Fruit fly (Drosophila melanogaster): ENCODE data around the gene Ddx1.
A peak's percentile ranks its signal among the peaks of the same experiment; 100 is the strongest.

Gene Ddx1

DNA sequence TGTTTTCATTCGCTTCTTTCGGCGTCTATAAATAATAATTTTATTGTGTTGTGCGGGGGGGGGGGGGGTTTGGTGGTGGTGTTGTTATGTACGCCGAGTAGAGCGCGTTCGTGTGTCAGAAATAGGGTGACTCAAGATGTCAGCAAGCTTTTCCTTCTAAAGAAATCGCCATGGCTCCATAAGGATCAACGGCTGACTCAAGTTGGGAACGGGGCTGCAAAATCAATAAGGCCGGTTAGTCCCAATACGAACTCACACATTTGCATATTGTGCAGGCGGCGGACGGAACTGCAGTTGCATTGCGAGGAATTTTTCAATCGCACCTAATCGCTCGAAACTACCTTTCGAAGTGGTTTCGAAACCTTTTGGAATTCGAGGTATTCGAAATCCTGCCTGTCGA, 13.4 kb downstream of the Ddx1 start (continued):
- TF ChIP-seq CG4617 (GFP tag; optimal IDR thresholded peaks at IDR 0.05; ENCODE audit: borderline replicate concordance) (no peak), CG17802 (tag; optimal IDR thresholded peaks at IDR 0.05) (no peak), CG13624 (GFP tag; optimal IDR thresholded peaks at IDR 0.05) (no peak), CG34422 (GFP tag; IDR thresholded peaks at IDR 0.05) (peak; percentile 51; the same call in 2 of the 3 replicates), amos (GFP tag; IDR thresholded peaks at IDR 0.05; ENCODE audit: partially characterized antibody) (no peak), CG8359 (GFP tag; optimal IDR thresholded peaks at IDR 0.05; ENCODE audit: borderline replicate concordance) (no peak), Meics (GFP tag; optimal IDR thresholded peaks at IDR 0.05) (peak; percentile 32), CG8290 (GFP tag; optimal IDR thresholded peaks at IDR 0.05) (no peak), CG8290 (tag; optimal IDR thresholded peaks at IDR 0.05) (peak in 1 of 2 experiments; percentile 83), psq (GFP tag; optimal IDR thresholded peaks at IDR 0.05) (no peak), lmd (GFP tag; IDR thresholded peaks at IDR 0.05) (peak; percentile 70), ci (GFP tag; IDR thresholded peaks at IDR 0.05) (no peak; the same call in 2 of the 3 replicates), sqz (GFP tag; optimal IDR thresholded peaks at IDR 0.05) (no peak), klu (GFP tag; IDR thresholded peaks at IDR 0.05) (no peak), CG14014 (GFP tag; IDR thresholded peaks at IDR 0.05) (peak; percentile 62; the same call in 1 of the 2 replicates), CG17361 (GFP tag; IDR thresholded peaks at IDR 0.05) (0 out of 3 replicates have a peak, but pooled peaks have one; percentile 29), row (GFP tag; IDR thresholded peaks at IDR 0.05) (no peak; the same call in 2 of the 3 replicates), CG7357 (GFP tag; IDR thresholded peaks at IDR 0.05) (peak; percentile 38; the same call in 1 of the 3 replicates), Dip3 (GFP tag; optimal IDR thresholded peaks at IDR 0.05) (no peak), sob (GFP tag; IDR thresholded peaks at IDR 0.05) (peak; percentile 52), nom (GFP tag; optimal IDR thresholded peaks at IDR 0.05) (no peak), ken (GFP tag; IDR thresholded peaks at IDR 0.05) (0 out of 3 replicates have a peak, but pooled peaks have one; percentile 43), CG14667 (GFP tag; IDR thresholded peaks at IDR 0.05) (peak; percentile 42; the same call in 1 of the 2 replicates), da (GFP tag; optimal IDR thresholded peaks at IDR 0.05) (no peak), Six4 (GFP tag; optimal IDR thresholded peaks at IDR 0.05) (no peak), CG8765 (GFP tag; IDR thresholded peaks at IDR 0.05) (no peak), mirr (GFP tag; optimal IDR thresholded peaks at IDR 0.05) (no peak), CG3838 (GFP tag; optimal IDR thresholded peaks at IDR 0.05) (no peak), CG17829 (tag; optimal IDR thresholded peaks at IDR 0.05) (no peak), CG7372 (GFP tag; IDR thresholded peaks at IDR 0.05) (peak; percentile 17; the same call in 1 of the 2 replicates), CG33557 (GFP tag; optimal IDR thresholded peaks at IDR 0.05) (no peak), kay (GFP tag; optimal IDR thresholded peaks at IDR 0.05) (no peak), Dek (tag; optimal IDR thresholded peaks at IDR 0.05) (peak; percentile 11), Doc2 (GFP tag; IDR thresholded peaks at IDR 0.05) (no peak), usp (GFP tag; optimal IDR thresholded peaks at IDR 0.05) (no peak), CG2129 (GFP tag; IDR thresholded peaks at IDR 0.05; ENCODE audit: partially characterized antibody) (no peak), Tbp (GFP tag; optimal IDR thresholded peaks at IDR 0.05) (no peak), Nf-YB (GFP tag; optimal IDR thresholded peaks at IDR 0.05) (no peak), CG10321 (GFP tag; IDR thresholded peaks at IDR 0.05) (no peak), ranshi (GFP tag; IDR thresholded peaks at IDR 0.05) (peak; percentile 53), CG6254 (GFP tag; optimal IDR thresholded peaks at IDR 0.05) (no peak), E2f1 (GFP tag; IDR thresholded peaks at IDR 0.05) (peak; percentile 36; the same call in 1 of the 2 replicates), jigr1 (GFP tag; IDR thresholded peaks at IDR 0.05) (no peak), ERR (GFP tag; optimal IDR thresholded peaks at IDR 0.05) (no peak), CG6272 (GFP tag; IDR thresholded peaks at IDR 0.05) (0 out of 2 replicates have a peak, but pooled peaks have one; percentile 24), vnd (GFP tag; IDR thresholded peaks at IDR 0.05; ENCODE audit: partially characterized antibody) (no peak), Usf (GFP tag; optimal IDR thresholded peaks at IDR 0.05) (no peak), tna (GFP tag; IDR thresholded peaks at IDR 0.05; ENCODE audit: partially characterized antibody) (no peak), Ada2b (GFP tag; IDR thresholded peaks at IDR 0.05) (peak; percentile 60), Fer1 (GFP tag; optimal IDR thresholded peaks at IDR 0.05) (no peak), bbx (GFP tag; IDR thresholded peaks at IDR 0.05; ENCODE audit: partially characterized antibody) (no peak), MESR4 (GFP tag; optimal IDR thresholded peaks at IDR 0.05) (no peak)
